Fruit fly (Drosophila melanogaster): ENCODE data around the gene Naa20B.
"Not testable (repeated sequence)": the region's sequence is repeated elsewhere in the genome, so short reads cannot be mapped to it uniquely, and the experiment has no call there.

Naa20B gene

dm6 chr2L:13257177-13257576, at the start of gene Naa20B:
Gene Naa20B (plus strand): TSS chr2L:13257477.
- TF ChIP-seq ttk (optimal IDR thresholded peaks at IDR 0.05): no peak
- no peak for TF ChIP-seq Sin3A (optimal IDR thresholded peaks at IDR 0.05)
- no peak for TF ChIP-seq h (optimal IDR thresholded peaks at IDR 0.05)
- TF ChIP-seq insv (optimal IDR thresholded peaks at IDR 0.05): no peak
- TF ChIP-seq psq (optimal IDR thresholded peaks at IDR 0.05): no peak
- TF ChIP-seq Myc (optimal IDR thresholded peaks at IDR 0.05): no peak

- TF ChIP-seq h, Sin3A, insv (optimal IDR thresholded peaks at IDR 0.05): not testable (repeated sequence)
These were observed 45.5 kb upstream of the Naa20B start, which contains the start of gene CG15482 for dm6 chr2L:13211764-13212265. Gene CG15482 (minus strand): TSS chr2L:13211814.

dm6 chr2L:13215010-13215409, 42.3 kb upstream of the Naa20B start, which contains the start of gene kek4:
Gene kek4 (minus strand): TSS chr2L:13215350.
- TF ChIP-seq Sin3A (optimal IDR thresholded peaks at IDR 0.05) (no peak), insv (optimal IDR thresholded peaks at IDR 0.05) (no peak), h (optimal IDR thresholded peaks at IDR 0.05) (no peak), psq (optimal IDR thresholded peaks at IDR 0.05) (no peak), Myc (optimal IDR thresholded peaks at IDR 0.05) (no peak), ttk (optimal IDR thresholded peaks at IDR 0.05) (no peak)

dm6 chr2L:13219281-13220092, 37.8 kb upstream of the Naa20B start, which contains the start of the genes CG9426 and mRF1:
Gene CG9426 (minus strand): TSS chr2L:13219923.
Gene mRF1 (plus strand): TSS chr2L:13219979.
- TF ChIP-seq insv (optimal IDR thresholded peaks at IDR 0.05): no peak
- no peak for TF ChIP-seq h (optimal IDR thresholded peaks at IDR 0.05)
- no peak for TF ChIP-seq Sin3A (optimal IDR thresholded peaks at IDR 0.05)
- TF ChIP-seq psq (optimal IDR thresholded peaks at IDR 0.05): no peak
- TF ChIP-seq ttk (optimal IDR thresholded peaks at IDR 0.05): no peak
- no peak for TF ChIP-seq Myc (optimal IDR thresholded peaks at IDR 0.05)

- no peak for TF ChIP-seq h (optimal IDR thresholded peaks at IDR 0.05)
- TF ChIP-seq psq (optimal IDR thresholded peaks at IDR 0.05): no peak
- no peak for TF ChIP-seq Myc (optimal IDR thresholded peaks at IDR 0.05)
- no peak for TF ChIP-seq insv (optimal IDR thresholded peaks at IDR 0.05)
- TF ChIP-seq Sin3A (optimal IDR thresholded peaks at IDR 0.05): no peak
- TF ChIP-seq ttk (optimal IDR thresholded peaks at IDR 0.05): no peak
These were observed 35.0 kb upstream of the Naa20B start, which contains the start of the genes Ski6 and CG16812 for dm6 chr2L:13222225-13222648. Gene Ski6 (minus strand): TSS chr2L:13222429. Gene CG16812 (plus strand): TSS chr2L:13222587.

- TF ChIP-seq insv (optimal IDR thresholded peaks at IDR 0.05) (no peak), psq (optimal IDR thresholded peaks at IDR 0.05) (no peak), Myc (optimal IDR thresholded peaks at IDR 0.05) (no peak), Sin3A (optimal IDR thresholded peaks at IDR 0.05) (no peak), h (optimal IDR thresholded peaks at IDR 0.05) (no peak), ttk (optimal IDR thresholded peaks at IDR 0.05) (no peak)
These were observed 31.9 kb upstream of the Naa20B start, which contains the start of gene CG15480 for dm6 chr2L:13225225-13225840. Gene CG15480 (minus strand): TSS chr2L:13225275.

- TF ChIP-seq h (optimal IDR thresholded peaks at IDR 0.05): no peak
- no peak for TF ChIP-seq psq (optimal IDR thresholded peaks at IDR 0.05)
- TF ChIP-seq ttk (optimal IDR thresholded peaks at IDR 0.05): no peak
- no peak for TF ChIP-seq Myc (optimal IDR thresholded peaks at IDR 0.05)
- TF ChIP-seq Sin3A (optimal IDR thresholded peaks at IDR 0.05): no peak
- TF ChIP-seq insv (optimal IDR thresholded peaks at IDR 0.05): no peak
These were observed 30.0 kb upstream of the Naa20B start, which contains the start of gene CG16813 for dm6 chr2L:13227242-13227641. Gene CG16813 (plus strand): TSS chr2L:13227529.

- TF ChIP-seq h (optimal IDR thresholded peaks at IDR 0.05) (no peak), ttk (optimal IDR thresholded peaks at IDR 0.05) (no peak), Myc (optimal IDR thresholded peaks at IDR 0.05) (no peak), Sin3A (optimal IDR thresholded peaks at IDR 0.05) (no peak), insv (optimal IDR thresholded peaks at IDR 0.05) (no peak), psq (optimal IDR thresholded peaks at IDR 0.05) (no peak)
These were observed 27.8 kb upstream of the Naa20B start, which contains the start of gene CG16815 for dm6 chr2L:13229388-13229882. Gene CG16815 (plus strand): TSS chr2L:13229832.

dm6 chr2L:13231739-13232138, 25.5 kb upstream of the Naa20B start, which contains the start of gene Prosalpha6T:
Gene Prosalpha6T (plus strand): TSS chr2L:13232039.
- TF ChIP-seq Myc (optimal IDR thresholded peaks at IDR 0.05) (no peak), ttk (optimal IDR thresholded peaks at IDR 0.05) (no peak), h (optimal IDR thresholded peaks at IDR 0.05) (no peak), insv (optimal IDR thresholded peaks at IDR 0.05) (no peak), psq (optimal IDR thresholded peaks at IDR 0.05) (no peak), Sin3A (optimal IDR thresholded peaks at IDR 0.05) (no peak)

- TF ChIP-seq Sin3A (optimal IDR thresholded peaks at IDR 0.05) (no peak), Myc (optimal IDR thresholded peaks at IDR 0.05) (no peak), h (optimal IDR thresholded peaks at IDR 0.05) (no peak)
These were observed 22.4 kb upstream of the Naa20B start, which contains the start of gene Mabi for dm6 chr2L:13234610-13235489. Gene Mabi (minus strand): TSS chr2L:13234660.

dm6 chr2L:13236194-13236593, 21.1 kb upstream of the Naa20B start, which contains the start of gene Jhbp14:
Gene Jhbp14 (plus strand): TSS chr2L:13236494.
- TF ChIP-seq Sin3A (optimal IDR thresholded peaks at IDR 0.05) (no peak), ttk (optimal IDR thresholded peaks at IDR 0.05) (no peak), h (optimal IDR thresholded peaks at IDR 0.05) (no peak), insv (optimal IDR thresholded peaks at IDR 0.05) (no peak), psq (optimal IDR thresholded peaks at IDR 0.05) (no peak), Myc (optimal IDR thresholded peaks at IDR 0.05) (no peak)

Data from Kc167 (cell line).